Worm (Caenorhabditis elegans): Measurements from ENCODE around the gene F13A2.2.

Gene F13A2.2

ce11 chrV:4423860-4424401, 39.5 kb upstream of the F13A2.2 start, which contains the start of the genes Y47D7A.9 and Y47D7A.19:
Gene Y47D7A.9, minus strand, starts transcription at chrV:4423960.
Gene Y47D7A.19, plus strand, starts transcription at chrV:4424351.
- no peak for TF ChIP-seq zip-8 (tag; optimal IDR thresholded peaks at IDR 0.05)
- TF ChIP-seq sptf-1 (tag; optimal IDR thresholded peaks at IDR 0.05): no peak
- no peak for TF ChIP-seq lin-13 (tag; optimal IDR thresholded peaks at IDR 0.05)
- TF ChIP-seq ham-2 (GFP tag; optimal IDR thresholded peaks at IDR 0.05): no peak
- TF ChIP-seq lsy-2 (tag; optimal IDR thresholded peaks at IDR 0.05): no peak
- no peak for TF ChIP-seq drap-1 (GFP tag; optimal IDR thresholded peaks at IDR 0.05)
- TF ChIP-seq pha-4 (tag; optimal IDR thresholded peaks at IDR 0.05): no peak
- no peak for TF ChIP-seq mls-2 (tag; optimal IDR thresholded peaks at IDR 0.05)
- TF ChIP-seq ceh-83 (GFP tag; optimal IDR thresholded peaks at IDR 0.05): no peak
- no peak for TF ChIP-seq lin-32 (GFP tag; optimal IDR thresholded peaks at IDR 0.05)
- TF ChIP-seq nhr-12 (tag; optimal IDR thresholded peaks at IDR 0.05): no peak
- TF ChIP-seq elt-1 (tag; optimal IDR thresholded peaks at IDR 0.05; ENCODE audit: borderline replicate concordance, insufficient read depth): no peak

ce11 chrV:4423087-4423486, 38.7 kb upstream of the F13A2.2 start:
- TF ChIP-seq ceh-39 (tag; optimal IDR thresholded peaks at IDR 0.05) (no peak), sptf-1 (tag; optimal IDR thresholded peaks at IDR 0.05) (no peak), mls-2 (tag; optimal IDR thresholded peaks at IDR 0.05) (no peak), tbx-8 (GFP tag; optimal IDR thresholded peaks at IDR 0.05) (no peak), lsy-2 (tag; optimal IDR thresholded peaks at IDR 0.05) (no peak), ces-1 (GFP tag; optimal IDR thresholded peaks at IDR 0.05) (no peak), ceh-43 (GFP tag; optimal IDR thresholded peaks at IDR 0.05) (no peak), nhr-28 (tag; optimal IDR thresholded peaks at IDR 0.05) (no peak), cnd-1 (tag; optimal IDR thresholded peaks at IDR 0.05) (no peak), elt-3 (tag; optimal IDR thresholded peaks at IDR 0.05) (no peak), snpc-4 (tag; optimal IDR thresholded peaks at IDR 0.05) (no peak)

- TF ChIP-seq lsy-2 (tag; optimal IDR thresholded peaks at IDR 0.05): no peak
- TF ChIP-seq nhr-12 (tag; optimal IDR thresholded peaks at IDR 0.05): no peak
- no peak for TF ChIP-seq sptf-1 (tag; optimal IDR thresholded peaks at IDR 0.05)
- no peak for TF ChIP-seq cnd-1 (tag; optimal IDR thresholded peaks at IDR 0.05)
- no peak for TF ChIP-seq ceh-39 (tag; optimal IDR thresholded peaks at IDR 0.05)
These were observed 37.7 kb upstream of the F13A2.2 start, which contains the start of gene skr-7 for ce11 chrV:4422127-4422526. Gene skr-7, plus strand, starts transcription at chrV:4422427.

ce11 chrV:4421475-4421874, 37.1 kb upstream of the F13A2.2 start, which contains the start of gene skr-14:
Gene skr-14, minus strand, starts transcription at chrV:4421575.
- TF ChIP-seq lin-13 (tag; optimal IDR thresholded peaks at IDR 0.05) (no peak), nhr-28 (tag; optimal IDR thresholded peaks at IDR 0.05) (no peak)

ce11 chrV:4419767-4420322, 35.5 kb upstream of the F13A2.2 start, which contains the start of the genes Y47D7A.7 and Y47D7A.2:
Gene Y47D7A.7, minus strand, starts transcription at chrV:4419867.
Gene Y47D7A.2, plus strand, starts transcription at chrV:4420272.
- no peak for TF ChIP-seq nhr-2 (tag; optimal IDR thresholded peaks at IDR 0.05)
- no peak for TF ChIP-seq ceh-83 (GFP tag; optimal IDR thresholded peaks at IDR 0.05)
- no peak for TF ChIP-seq mep-1 (tag; optimal IDR thresholded peaks at IDR 0.05)
- no peak for TF ChIP-seq blmp-1 (tag; optimal IDR thresholded peaks at IDR 0.05)
- no peak for TF ChIP-seq ceh-39 (tag; optimal IDR thresholded peaks at IDR 0.05)
- no peak for TF ChIP-seq tbx-8 (GFP tag; optimal IDR thresholded peaks at IDR 0.05)

- no peak for TF ChIP-seq nhr-76 (tag; optimal IDR thresholded peaks at IDR 0.05)
- no peak for TF ChIP-seq flh-1 (GFP tag; optimal IDR thresholded peaks at IDR 0.05)
- no peak for TF ChIP-seq blmp-1 (tag; optimal IDR thresholded peaks at IDR 0.05)
- no peak for TF ChIP-seq ham-2 (GFP tag; optimal IDR thresholded peaks at IDR 0.05)
- no peak for TF ChIP-seq tbx-8 (GFP tag; optimal IDR thresholded peaks at IDR 0.05)
- TF ChIP-seq nhr-237 (tag; optimal IDR thresholded peaks at IDR 0.05): no peak
- no peak for TF ChIP-seq cnd-1 (tag; optimal IDR thresholded peaks at IDR 0.05)
- no peak for TF ChIP-seq nhr-28 (tag; optimal IDR thresholded peaks at IDR 0.05)
- TF ChIP-seq ces-1 (GFP tag; optimal IDR thresholded peaks at IDR 0.05): no peak
These were observed 33.7 kb upstream of the F13A2.2 start, which contains the start of gene Y47D7A.6 for ce11 chrV:4418116-4418515. Gene Y47D7A.6, minus strand, starts transcription at chrV:4418216.

ce11 chrV:4416710-4417109, 32.3 kb upstream of the F13A2.2 start, which contains the start of gene Y47D7A.18:
Gene Y47D7A.18, minus strand, starts transcription at chrV:4416810.
- TF ChIP-seq lin-13 (tag; optimal IDR thresholded peaks at IDR 0.05) (no peak), mls-2 (tag; optimal IDR thresholded peaks at IDR 0.05) (no peak), snpc-4 (tag; optimal IDR thresholded peaks at IDR 0.05) (no peak), nhr-76 (tag; optimal IDR thresholded peaks at IDR 0.05) (no peak), sem-2 (GFP tag; optimal IDR thresholded peaks at IDR 0.05) (no peak), cnd-1 (tag; optimal IDR thresholded peaks at IDR 0.05) (no peak), lin-32 (GFP tag; optimal IDR thresholded peaks at IDR 0.05) (no peak)
